Fruit fly (Drosophila melanogaster) whole organism, wandering third instar larva: ENCODE results near the gene CG34126.

ENCODE experiments used
- Abd-B ChIP-seq: fragments of >200 bp; optimal IDR thresholded peaks from 2 replicates; lab custom pipeline; 2017; ENCODE audit warnings: missing biosample characterization, missing genetic modification characterization
- CrebA ChIP-seq: fragments of 200-800 bp; sonication (Bioruptor generic); optimal IDR thresholded peaks from 2 replicates; lab custom pipeline; 2016; ENCODE audit warnings: missing biosample characterization, mild to moderate bottlenecking, missing genetic modification characterization, borderline replicate concordance
- Dfd ChIP-seq: fragments of >200 bp; optimal IDR thresholded peaks from 2 replicates; lab custom pipeline; 2017; ENCODE audit warnings: missing biosample characterization, missing genetic modification characterization
- Dif ChIP-seq: fragments of 200-275, 200-300 bp; sonication (Bioruptor generic); optimal IDR thresholded peaks from 2 replicates; lab custom pipeline; 2018; ENCODE audit warnings: missing biosample characterization, missing genetic modification characterization; ENCODE audit not compliant: partially characterized antibody
- GATAd ChIP-seq: sonication (Bioruptor generic); optimal IDR thresholded peaks from 2 replicates; lab custom pipeline; 2016; ENCODE audit warnings: missing biosample characterization, missing genetic modification characterization
- Hnf4 ChIP-seq: fragments of 200-800 bp; sonication (Bioruptor generic); optimal IDR thresholded peaks from 2 replicates; lab custom pipeline; 2016; ENCODE audit warnings: missing biosample characterization, mild to moderate bottlenecking, missing genetic modification characterization
- Hr78 ChIP-seq: fragments of >200 bp; optimal IDR thresholded peaks from 2 replicates; lab custom pipeline; 2017; ENCODE audit warnings: missing biosample characterization, missing genetic modification characterization
- Jra ChIP-seq: sonication (Bioruptor generic); optimal IDR thresholded peaks from 2 replicates; lab custom pipeline; 2016; ENCODE audit warnings: missing biosample characterization, missing genetic modification characterization
- Mio ChIP-seq: sonication (Bioruptor generic); optimal IDR thresholded peaks from 2 replicates; lab custom pipeline; 2016; ENCODE audit warnings: missing biosample characterization, missing genetic modification characterization
- Myc ChIP-seq: fragments of >200 bp; optimal IDR thresholded peaks from 2 replicates; lab custom pipeline; 2017
- OdsH ChIP-seq: fragments of 200-800 bp; sonication (Bioruptor generic); optimal IDR thresholded peaks from 2 replicates; lab custom pipeline; 2016; ENCODE audit warnings: missing biosample characterization, mild to moderate bottlenecking, missing genetic modification characterization
- Sp1 ChIP-seq: fragments of 200-800 bp; sonication (Bioruptor generic); optimal IDR thresholded peaks from 3 replicates; lab custom pipeline; 2019; ENCODE audit warnings: missing biosample characterization, mild to moderate bottlenecking, missing genetic modification characterization, moderate library complexity
- Vsx2 ChIP-seq: fragments of 200-300, 225-300 bp; sonication (Bioruptor generic); optimal IDR thresholded peaks from 2 replicates; lab custom pipeline; 2018; ENCODE audit warnings: missing biosample characterization, missing genetic modification characterization; ENCODE audit not compliant: partially characterized antibody
- br ChIP-seq: fragments of 200-800 bp; sonication (Bioruptor generic); optimal IDR thresholded peaks from 2 replicates; lab custom pipeline; 2016; ENCODE audit warnings: missing biosample characterization, missing genetic modification characterization
- dl ChIP-seq, 2 experiments: fragments of 175-275, 200-275 bp in 1 of 2; fragments of 200-275 bp in 1 of 2; sonication (Bioruptor generic); optimal IDR thresholded peaks; lab custom pipeline; 2018; ENCODE audit warnings: mild to moderate bottlenecking in 2 of 2, missing biosample characterization in 2 of 2, missing genetic modification characterization in 2 of 2, moderate library complexity in 2 of 2; ENCODE audit not compliant: partially characterized antibody in 2 of 2, insufficient read depth in 1 of 2
- ey ChIP-seq: fragments of 200-800 bp; sonication (Bioruptor generic); optimal IDR thresholded peaks from 2 replicates; lab custom pipeline; 2016; ENCODE audit warnings: missing biosample characterization, missing genetic modification characterization
- fru ChIP-seq: fragments of 200-800 bp; sonication (Bioruptor generic); optimal IDR thresholded peaks from 3 replicates; lab custom pipeline; 2016; ENCODE audit warnings: missing biosample characterization, mild to moderate bottlenecking, missing genetic modification characterization
- h ChIP-seq: fragments of 200-800 bp; sonication (Bioruptor generic); optimal IDR thresholded peaks from 3 replicates; lab custom pipeline; 2016; ENCODE audit warnings: missing biosample characterization, mild to moderate bottlenecking, missing genetic modification characterization
- jim ChIP-seq: fragments of 175-275, 200-325 bp; sonication (Bioruptor generic); optimal IDR thresholded peaks from 2 replicates; lab custom pipeline; 2016; ENCODE audit warnings: missing biosample characterization, mild to moderate bottlenecking, missing genetic modification characterization
- pan ChIP-seq: fragments of >200 bp; optimal IDR thresholded peaks from 2 replicates; lab custom pipeline; 2017
- sv ChIP-seq: fragments of 200-800 bp; sonication (Bioruptor generic); optimal IDR thresholded peaks from 3 replicates; lab custom pipeline; 2016; ENCODE audit warnings: missing biosample characterization, missing genetic modification characterization
- usp ChIP-seq: fragments of >200 bp; optimal IDR thresholded peaks from 2 replicates; lab custom pipeline; 2017; ENCODE audit warnings: missing biosample characterization, missing genetic modification characterization
- woc ChIP-seq: sonication (Bioruptor generic); optimal IDR thresholded peaks from 2 replicates; lab custom pipeline; 2016; ENCODE audit warnings: missing biosample characterization, mild to moderate bottlenecking, missing genetic modification characterization

CG34126 gene

DNA sequence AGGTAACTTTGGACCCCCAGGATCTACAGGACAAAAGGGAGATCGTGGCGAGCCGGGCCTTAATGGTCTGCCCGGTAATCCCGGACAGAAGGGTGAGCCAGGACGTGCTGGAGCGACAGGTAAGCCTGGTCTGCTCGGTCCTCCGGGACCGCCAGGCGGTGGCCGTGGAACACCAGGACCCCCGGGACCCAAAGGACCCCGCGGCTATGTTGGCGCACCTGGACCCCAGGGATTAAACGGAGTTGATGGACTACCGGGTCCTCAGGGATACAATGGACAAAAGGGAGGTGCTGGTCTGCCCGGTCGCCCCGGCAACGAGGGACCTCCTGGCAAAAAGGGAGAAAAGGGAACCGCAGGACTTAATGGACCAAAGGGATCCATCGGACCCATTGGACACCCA, 50.5 kb downstream of the CG34126 start:
- peak; percentile 96 for TF ChIP-seq Dfd
- no peak for TF ChIP-seq ey (GFP tag; lab: Kevin White, UChicago)

DNA sequence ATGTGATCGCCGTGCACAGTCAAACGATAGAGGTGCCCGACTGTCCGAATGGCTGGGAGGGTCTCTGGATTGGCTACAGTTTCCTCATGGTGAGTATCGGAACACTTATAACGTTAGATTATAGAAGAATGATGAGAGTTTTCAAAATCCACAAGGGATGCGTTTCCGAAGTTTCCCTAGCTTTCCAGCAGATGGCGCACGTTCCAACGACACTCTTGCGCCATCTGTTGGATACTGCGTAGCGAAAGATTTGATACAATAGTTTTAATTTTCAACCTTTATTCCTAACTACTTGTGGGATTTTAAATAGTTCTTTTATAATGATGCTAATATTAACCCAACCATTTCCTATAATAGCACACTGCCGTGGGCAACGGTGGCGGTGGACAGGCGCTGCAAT, 54.7 kb downstream of the CG34126 start:
- TF ChIP-seq jim (GFP tag; lab: Kevin White, UChicago) = no peak

DNA sequence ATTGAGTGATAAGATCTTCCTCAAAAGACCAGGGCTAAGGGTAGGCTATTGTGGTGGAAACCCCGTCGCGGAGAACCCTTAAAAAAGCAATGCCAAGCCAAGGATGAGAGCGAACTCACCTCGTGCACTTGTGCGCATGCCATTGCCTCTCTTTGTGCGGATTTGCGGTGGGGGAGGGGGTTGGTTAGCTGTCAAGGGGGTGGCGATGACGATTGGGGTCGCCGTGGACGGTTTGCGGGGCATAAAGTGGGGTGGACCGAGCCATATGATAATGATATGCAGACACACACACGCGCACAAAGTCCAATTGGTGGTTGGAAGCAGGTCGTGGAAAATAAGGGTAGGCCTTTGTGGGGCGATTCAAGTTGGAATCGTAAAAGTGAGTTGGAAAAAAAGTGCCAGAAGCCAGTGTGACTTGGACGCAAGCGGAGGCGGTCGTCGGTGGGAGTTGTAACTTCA, 56.0 kb downstream of the CG34126 start, which contains the start of the genes CG14042 and SP555:
Gene CG14042 (plus strand): TSS at position 308 of the 459 bp plus-strand sequence.
Gene SP555 (plus strand): TSS at position 308 of the 459 bp plus-strand sequence.
- no peak for TF ChIP-seq sv (GFP tag; lab: Kevin White, UChicago)
- TF ChIP-seq OdsH (GFP tag; lab: Kevin White, UChicago) = no peak
- TF ChIP-seq Dif (GFP tag; lab: Kevin White, UChicago) = no peak
- no peak for TF ChIP-seq Mio (GFP tag; lab: Kevin White, UChicago)
- no peak for TF ChIP-seq woc
- TF ChIP-seq jim (GFP tag; lab: Kevin White, UChicago) = no peak
- TF ChIP-seq Jra (GFP tag; lab: Kevin White, UChicago) = no peak

dm6 chr2L:5042076-5042475, 60.7 kb downstream of the CG34126 start:
- TF ChIP-seq br (no peak), GATAd (GFP tag; lab: Kevin White, UChicago) (no peak), usp (no peak), Abd-B (GFP tag; lab: Kevin White, UChicago) (no peak), pan (lab: Kevin White, UChicago) (no peak), dl (GFP tag; optimal IDR thresholded peaks at IDR 0.05; lab: Kevin White, UChicago; ENCODE audit: insufficient read depth in 1 of 2, partially characterized antibody in 2 of 2) (no peak), Hr78 (GFP tag; lab: Kevin White, UChicago) (no peak), CrebA (no peak), Vsx2 (GFP tag; lab: Kevin White, UChicago) (no peak), fru (GFP tag; lab: Kevin White, UChicago) (no peak), Mio (GFP tag; lab: Kevin White, UChicago) (no peak), Hnf4 (no peak), Myc (lab: Kevin White, UChicago) (no peak), h (GFP tag; lab: Kevin White, UChicago) (no peak), ey (GFP tag; lab: Kevin White, UChicago) (no peak), Sp1 (no peak), Dif (GFP tag; lab: Kevin White, UChicago) (no peak)
- TF ChIP-seq, all 38 proteins: peak for 0
